Fruit fly (Drosophila melanogaster): ENCODE measurements around the gene yata.

DNA sequence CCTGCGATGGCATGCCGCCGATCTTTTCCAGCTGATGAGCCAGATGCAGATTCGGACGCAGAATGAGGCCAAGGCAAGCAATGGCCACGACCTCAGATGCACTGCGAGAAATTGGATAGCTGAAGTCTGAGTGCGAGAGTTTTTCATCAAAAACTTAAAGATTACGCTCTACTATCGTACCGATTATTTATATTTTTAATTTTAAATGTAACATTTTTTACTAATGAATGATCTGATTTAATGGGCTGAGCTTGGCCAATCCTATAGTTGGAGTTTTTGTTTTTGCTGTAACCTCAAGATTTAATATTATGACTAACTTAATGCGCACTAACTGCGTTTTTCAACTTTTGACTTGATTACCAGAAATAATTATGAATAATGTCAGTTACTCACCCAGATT, 13.3 kb downstream of the yata start:
- no peak for TF ChIP-seq CG8478 (optimal IDR thresholded peaks at IDR 0.05)
- no peak for TF ChIP-seq CTCF (optimal IDR thresholded peaks at IDR 0.05)

All from S2 (cell line).